Worm (Caenorhabditis elegans) whole organism, young adult: ENCODE measurements around the gene clec-257.

ENCODE experiments used
- B0261.1 ChIP-seq: sonication (generic microtip); optimal IDR thresholded peaks from 2 replicates; lab custom pipeline; 2016; ENCODE audit warnings: mild to moderate bottlenecking, missing genetic modification characterization, moderate library complexity, missing compliant biosample characterization
- C17E4.6 ChIP-seq: fragments of 200-800 bp; sonication (Bioruptor generic); IDR thresholded peaks from 2 replicates; pipeline ENCODE4 v1.3.6; 2022; ENCODE audit warnings: missing genetic modification reagents, missing genetic modification characterization, missing compliant biosample characterization
- F10E7.11 ChIP-seq: sonication (generic microtip); optimal IDR thresholded peaks from 2 replicates; lab custom pipeline; 2017; ENCODE audit warnings: mild to moderate bottlenecking, missing genetic modification characterization, moderate library complexity, missing compliant biosample characterization
- F57A8.1 ChIP-seq: fragments of 200-800 bp; sonication (Bioruptor generic); optimal IDR thresholded peaks from 2 replicates; lab custom pipeline; 2018; ENCODE audit warnings: mild to moderate bottlenecking, missing genetic modification characterization, moderate library complexity, missing compliant biosample characterization
- K11D2.4 ChIP-seq: fragments of 200-800 bp; sonication (Bioruptor generic); IDR thresholded peaks from 2 replicates; pipeline ENCODE4 v1.3.6; 2022; ENCODE audit warnings: missing genetic modification reagents, missing genetic modification characterization, missing compliant biosample characterization
- Y53F4B.3 ChIP-seq: fragments of 200-800 bp; sonication (Bioruptor generic); IDR thresholded peaks from 2 replicates; pipeline ENCODE4 v1.3.6; 2022; ENCODE audit warnings: missing genetic modification reagents, missing genetic modification characterization, missing compliant biosample characterization
- Y56A3A.18 ChIP-seq: fragments of 200-800 bp; sonication (Bioruptor generic); IDR thresholded peaks from 2 replicates; pipeline ENCODE4 v1.3.6; 2022; ENCODE audit warnings: missing genetic modification reagents, missing genetic modification characterization, missing compliant biosample characterization
- Y79H2A.3 ChIP-seq: fragments of 200-800 bp; sonication (Bioruptor generic); conservative IDR thresholded peaks from 2 replicates; pipeline ENCODE4 v1.3.6; 2022; ENCODE audit warnings: missing genetic modification reagents, missing genetic modification characterization, missing compliant biosample characterization
- Y95B8A.8 ChIP-seq: fragments of 200-800 bp; sonication (Bioruptor generic); IDR thresholded peaks from 2 replicates; pipeline ENCODE4 v1.3.6; 2022; ENCODE audit warnings: missing genetic modification reagents, missing genetic modification characterization, missing compliant biosample characterization
- athp-1 ChIP-seq: sonication (generic microtip); optimal IDR thresholded peaks from 2 replicates; lab custom pipeline; 2017; ENCODE audit warnings: mild to moderate bottlenecking, missing genetic modification characterization, missing compliant biosample characterization
- ccch-3 ChIP-seq: fragments of 200-800 bp; sonication (Bioruptor generic); optimal IDR thresholded peaks from 2 replicates; lab custom pipeline; 2018; ENCODE audit warnings: mild to moderate bottlenecking, missing genetic modification characterization, missing compliant biosample characterization
- cebp-1 ChIP-seq, 2 experiments: fragments of 200-800 bp in 1 of 2; sonication (Bioruptor generic) in 1 of 2; sonication (generic microtip) in 1 of 2; IDR thresholded peaks in 1 of 2; optimal IDR thresholded peaks in 1 of 2; 2 replicates each; pipeline versions ENCODE4 v1.3.6 to Lab custom; 2017 to 2022; ENCODE audit warnings: missing compliant biosample characterization in 2 of 2, missing genetic modification characterization in 2 of 2, mild to moderate bottlenecking in 1 of 2, missing genetic modification reagents in 1 of 2, moderate library complexity in 1 of 2
- cebp-2 ChIP-seq: fragments of 200-800 bp; sonication (Bioruptor generic); IDR thresholded peaks from 2 replicates; pipeline ENCODE4 v1.3.6; 2022; ENCODE audit warnings: missing genetic modification characterization, missing compliant biosample characterization
- ceh-79 ChIP-seq: sonication (generic microtip); optimal IDR thresholded peaks from 2 replicates; lab custom pipeline; 2017; ENCODE audit warnings: mild to moderate bottlenecking, missing genetic modification characterization, missing compliant biosample characterization
- die-1 ChIP-seq: sonication (generic microtip); optimal IDR thresholded peaks from 2 replicates; lab custom pipeline; 2016; ENCODE audit warnings: missing genotype, mild to moderate bottlenecking, missing genetic modification characterization, missing compliant biosample characterization
- egl-18 ChIP-seq: fragments of 200-800 bp; sonication (Bioruptor generic); IDR thresholded peaks from 2 replicates; pipeline ENCODE4 v1.3.6; 2022; ENCODE audit warnings: missing genetic modification reagents, missing genetic modification characterization, missing compliant biosample characterization
- hmg-20 ChIP-seq: fragments of 200-800 bp; sonication (Bioruptor generic); IDR thresholded peaks from 2 replicates; pipeline ENCODE4 v1.3.6; 2022; ENCODE audit warnings: missing genetic modification reagents, missing genetic modification characterization, missing compliant biosample characterization
- lag-1 ChIP-seq: fragments of 200-800 bp; sonication (Bioruptor generic); IDR thresholded peaks from 2 replicates; pipeline ENCODE4 v1.3.6; 2022; ENCODE audit warnings: missing genetic modification reagents, missing genetic modification characterization, missing compliant biosample characterization
- lin-40 ChIP-seq: sonication (generic microtip); optimal IDR thresholded peaks from 2 replicates; lab custom pipeline; 2016; ENCODE audit warnings: missing genetic modification characterization, mild to moderate bottlenecking, missing compliant biosample characterization, missing genotype, missing genetic modification reagents
- madf-6 ChIP-seq: fragments of 200-800 bp; sonication (Bioruptor generic); IDR thresholded peaks from 2 replicates; pipeline ENCODE4 v1.3.6; 2022; ENCODE audit warnings: missing genetic modification reagents, missing genetic modification characterization, missing compliant biosample characterization
- nfyb-1 ChIP-seq: fragments of 200-800 bp; sonication (Bioruptor generic); IDR thresholded peaks from 2 replicates; pipeline ENCODE4 v1.3.6; 2022; ENCODE audit warnings: missing genetic modification reagents, missing genetic modification characterization, missing compliant biosample characterization
- nhr-27 ChIP-seq: fragments of 200-800 bp; sonication (Bioruptor generic); optimal IDR thresholded peaks from 2 replicates; lab custom pipeline; 2018; ENCODE audit warnings: mild to moderate bottlenecking, missing genetic modification characterization, moderate library complexity, missing compliant biosample characterization
- nhr-80 ChIP-seq: sonication (generic microtip); optimal IDR thresholded peaks from 2 replicates; lab custom pipeline; 2016; ENCODE audit warnings: missing genetic modification characterization, missing compliant biosample characterization
- nhr-90 ChIP-seq: sonication (generic microtip); optimal IDR thresholded peaks from 2 replicates; lab custom pipeline; 2016; ENCODE audit warnings: missing genotype, mild to moderate bottlenecking, missing genetic modification characterization, missing compliant biosample characterization
- rcor-1 ChIP-seq: fragments of 200-800 bp; sonication (Bioruptor generic); IDR thresholded peaks from 2 replicates; pipeline ENCODE4 v1.3.6; 2022; ENCODE audit warnings: missing genetic modification reagents, missing genetic modification characterization, missing compliant biosample characterization
- sea-2 ChIP-seq: fragments of 200-800 bp; sonication (Bioruptor generic); IDR thresholded peaks from 2 replicates; pipeline ENCODE4 v1.3.6; 2022; ENCODE audit warnings: missing genetic modification characterization, missing compliant biosample characterization
- snpc-4 ChIP-seq, 5 experiments: fragments of 150-350 bp in 1 of 5; sonication (generic microtip) in 4 of 5; optimal IDR thresholded peaks; 2 replicates each; lab custom pipeline; 2014 to 2018; ENCODE audit warnings: missing genetic modification characterization in 5 of 5, missing biosample characterization in 3 of 5, antibody characterized with exemption in 2 of 5, mild to moderate bottlenecking in 2 of 5, missing compliant biosample characterization in 2 of 5, missing genotype in 2 of 5, moderate library complexity in 2 of 5, missing genetic modification reagents in 1 of 5
- somi-1 ChIP-seq: fragments of 200-800 bp; sonication (Bioruptor generic); optimal IDR thresholded peaks from 2 replicates; lab custom pipeline; 2018; ENCODE audit warnings: mild to moderate bottlenecking, missing genetic modification characterization, missing compliant biosample characterization
- tbp1 ChIP-seq: fragments of 200-800 bp; sonication (Bioruptor generic); optimal IDR thresholded peaks from 2 replicates; lab custom pipeline; 2018; ENCODE audit warnings: mild to moderate bottlenecking, missing genetic modification characterization, missing compliant biosample characterization
- unc-130 ChIP-seq: sonication (generic microtip); optimal IDR thresholded peaks from 2 replicates; lab custom pipeline; 2016; ENCODE audit warnings: missing genetic modification reagents, missing genetic modification characterization, missing compliant biosample characterization
- ztf-18 ChIP-seq: sonication (generic microtip); optimal IDR thresholded peaks from 2 replicates; lab custom pipeline; 2016; ENCODE audit warnings: missing genotype, mild to moderate bottlenecking, missing genetic modification characterization, missing compliant biosample characterization
- ztf-22 ChIP-seq: fragments of 200-800 bp; sonication (Bioruptor generic); optimal IDR thresholded peaks from 2 replicates; lab custom pipeline; 2018; ENCODE audit warnings: mild to moderate bottlenecking, missing genetic modification characterization, moderate library complexity, missing compliant biosample characterization
- ztf-28 ChIP-seq: fragments of 200-800 bp; sonication (Bioruptor generic); IDR thresholded peaks from 2 replicates; pipeline ENCODE4 v1.3.6; 2022; ENCODE audit warnings: missing genetic modification reagents, missing genetic modification characterization, missing compliant biosample characterization

The clec-257 gene

DNA sequence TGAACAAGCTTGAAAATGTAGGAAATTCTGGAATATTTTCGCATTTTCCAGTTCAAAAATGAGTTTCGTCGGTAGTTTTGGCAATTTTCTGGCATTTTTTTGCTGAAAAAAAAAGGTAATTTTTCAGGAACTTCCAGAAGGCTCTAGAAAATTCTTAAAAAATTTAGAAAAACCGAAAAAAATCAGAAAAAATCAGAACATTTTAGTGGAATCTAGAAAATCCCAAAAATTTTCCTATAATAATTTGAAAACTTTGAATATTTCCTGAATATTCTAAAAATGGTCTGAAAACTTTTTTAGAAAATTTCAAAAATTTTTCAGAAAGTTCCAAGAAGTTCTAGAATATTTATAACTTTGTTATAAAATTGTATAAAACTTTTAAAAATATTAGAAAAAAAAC is 13.8 kb downstream of the clec-257 start, which contains the start of gene Y17D7B.3:
TSS of gene Y17D7B.3 (minus strand) at position 101 of the 400 bp plus-strand sequence.
- TF ChIP-seq sea-2 (no peak), F10E7.11 (tag; lab: Kevin White, UChicago) (no peak), C17E4.6 (GFP tag; lab: Robert Waterston, UW) (no peak), Y56A3A.18 (GFP tag; lab: Robert Waterston, UW) (no peak), snpc-4 (GFP tag; optimal IDR thresholded peaks at IDR 0.05; lab: Kevin White, UChicago) (no peak), snpc-4 (tag; optimal IDR thresholded peaks at IDR 0.05; lab: Kevin White, UChicago) (no peak), ceh-79 (tag; lab: Kevin White, UChicago) (no peak), hmg-20 (GFP tag; lab: Robert Waterston, UW) (no peak), Y79H2A.3 (no peak), cebp-2 (GFP tag; lab: Robert Waterston, UW) (no peak), Y53F4B.3 (GFP tag; lab: Robert Waterston, UW) (no peak), lin-40 (tag; lab: Kevin White, UChicago) (no peak), F57A8.1 (no peak), madf-6 (no peak), die-1 (tag; lab: Kevin White, UChicago) (no peak), rcor-1 (no peak)

DNA sequence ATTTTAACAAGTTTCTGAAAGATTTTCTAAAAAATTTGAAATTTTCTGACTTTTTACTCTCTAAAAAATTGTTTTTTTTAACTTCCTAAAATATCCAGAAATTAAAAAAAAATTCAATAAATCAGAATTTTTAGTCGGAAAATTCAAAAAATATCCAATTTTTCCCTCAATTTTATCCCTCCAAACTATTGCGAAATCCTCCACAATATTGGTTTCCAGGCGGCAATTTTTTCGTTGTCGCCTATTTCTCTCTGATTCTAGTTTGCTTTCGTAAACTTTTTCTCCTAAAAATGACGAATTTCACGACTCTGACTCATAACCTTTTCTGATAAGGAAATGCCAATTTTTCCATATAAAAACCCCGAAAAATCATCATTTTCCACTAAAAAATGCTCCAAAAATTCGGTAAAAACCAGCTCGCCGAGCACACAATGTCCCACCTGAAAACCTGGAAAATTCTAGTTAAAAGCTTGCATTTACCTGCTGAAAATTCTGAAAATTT is 14.6 kb downstream of the clec-257 start, which contains the start of gene Y17D7B.2:
TSS of gene Y17D7B.2 (plus strand) at position 323 of the 502 bp plus-strand sequence.
- TF ChIP-seq cebp-1 (GFP tag; IDR thresholded peaks at IDR 0.05; lab: Robert Waterston, UW) (peak; percentile 64; the same call in 1 of the 2 replicates), cebp-1 (tag; optimal IDR thresholded peaks at IDR 0.05; lab: Kevin White, UChicago) (peak; percentile 96), athp-1 (tag; lab: Kevin White, UChicago) (no peak), nhr-90 (tag; lab: Kevin White, UChicago) (no peak), ztf-18 (tag; lab: Kevin White, UChicago) (no peak), somi-1 (GFP tag; lab: Kevin White, UChicago) (no peak), madf-6 (no peak), tbp1 (GFP tag; lab: Kevin White, UChicago) (no peak)

ce11 chrV:18790658-18791057 is 17.8 kb downstream of the clec-257 start, which contains the start of gene nhr-231:
nhr-231 (plus strand) TSS chrV:18790958.
- TF ChIP-seq ztf-28 (GFP tag; lab: Robert Waterston, UW): no peak
- no peak for TF ChIP-seq cebp-1 (GFP tag; IDR thresholded peaks at IDR 0.05; lab: Robert Waterston, UW)
- peak; percentile 14 for TF ChIP-seq cebp-1 (tag; optimal IDR thresholded peaks at IDR 0.05; lab: Kevin White, UChicago)
- TF ChIP-seq ccch-3 (GFP tag; lab: Kevin White, UChicago): no peak

- TF ChIP-seq nfyb-1: no peak
- TF ChIP-seq ztf-22 (GFP tag; lab: Kevin White, UChicago): no peak
- no peak for TF ChIP-seq lag-1 (GFP tag; lab: Robert Waterston, UW)
- peak; percentile 17 for TF ChIP-seq nhr-80
- TF ChIP-seq madf-6: no peak
- TF ChIP-seq somi-1 (GFP tag; lab: Kevin White, UChicago): no peak
- no peak for TF ChIP-seq nhr-27 (tag; lab: Kevin White, UChicago)
- TF ChIP-seq Y95B8A.8: no peak
- TF ChIP-seq tbp1 (GFP tag; lab: Kevin White, UChicago): no peak
These were observed 27.9 kb downstream of the clec-257 start, which contains the start of gene nhr-170 for ce11 chrV:18800811-18801210. nhr-170 (minus strand) TSS chrV:18800826.

DNA sequence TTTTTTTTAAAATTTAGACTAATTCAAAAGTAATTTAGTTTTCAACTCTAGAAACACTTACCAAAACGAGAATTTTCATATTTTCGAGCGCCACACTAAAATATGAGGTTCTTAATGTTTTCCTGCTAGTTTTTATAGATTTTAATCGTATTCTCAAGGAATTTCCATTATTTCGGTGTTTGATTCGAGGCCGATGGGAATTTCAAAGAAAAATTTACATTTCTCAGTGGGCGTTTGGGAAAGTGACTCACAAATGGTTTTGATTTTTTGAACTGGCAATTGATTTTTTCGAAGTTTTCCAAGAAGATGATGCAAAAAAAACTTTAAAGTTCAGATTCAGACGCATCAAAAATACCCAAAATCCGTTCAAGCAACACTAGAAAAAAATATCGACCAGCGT is 29.2 kb downstream of the clec-257 start, which contains the start of gene C54E10.11:
TSS of gene C54E10.11 (minus strand) at position 101 of the 400 bp plus-strand sequence.
- TF ChIP-seq ccch-3 (GFP tag; lab: Kevin White, UChicago) (no peak), unc-130 (GFP tag; lab: Kevin White, UChicago) (no peak), B0261.1 (tag; lab: Kevin White, UChicago) (no peak), K11D2.4 (GFP tag; lab: Robert Waterston, UW) (no peak), egl-18 (no peak)
- TF ChIP-seq, all 124 proteins: peak for 0
